Fruit fly (Drosophila melanogaster) S2 (cell line): ENCODE results near the gene ftz-f1.

Source experiments
- CG8478 ChIP-seq: fragments of >200 bp; optimal IDR thresholded peaks from 2 replicates; lab custom pipeline; 2018
- CTCF ChIP-seq, 2 experiments: fragments of >200 bp; optimal IDR thresholded peaks; 2 replicates each; lab custom pipeline; 2018

DNA sequence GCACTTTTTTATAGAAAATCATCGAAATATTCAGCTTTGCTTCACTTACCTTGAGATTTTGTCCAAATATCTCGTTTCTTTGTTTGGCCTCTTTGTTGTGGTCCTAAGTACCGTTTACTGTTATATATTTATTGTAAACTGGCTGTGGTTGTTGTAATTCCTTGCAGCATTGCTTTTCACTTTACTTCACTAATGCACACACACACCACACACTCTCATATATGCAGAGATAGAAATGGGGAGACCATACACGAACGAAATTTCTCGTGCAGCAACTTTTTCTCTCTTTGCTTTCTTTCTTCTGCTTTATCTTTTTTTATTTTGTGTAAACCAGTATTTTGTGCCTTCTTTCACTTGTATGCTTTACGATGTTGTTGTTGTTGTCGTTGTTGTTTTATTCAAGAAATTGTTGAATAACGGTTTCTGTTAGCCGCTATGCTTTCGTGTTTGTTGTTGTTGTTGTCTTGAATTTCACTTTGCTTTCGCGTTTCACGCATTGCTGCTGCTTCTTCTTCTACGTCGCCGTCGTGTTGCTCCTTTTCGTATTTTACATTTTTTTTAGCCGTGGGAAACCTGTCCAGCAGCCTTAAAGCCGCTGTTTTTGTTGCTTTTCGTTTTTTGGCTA is 18.3 kb upstream of the ftz-f1 start:
- no peak for TF ChIP-seq CG8478 (lab: Kevin White, UChicago)
- no peak for TF ChIP-seq CTCF (optimal IDR thresholded peaks at IDR 0.05; lab: Kevin White, UChicago)
